Fruit fly (Drosophila melanogaster) Kc167 (cell line): ENCODE measurements around the gene kud.

Experiments
- Myc ChIP-seq: fragments of >200 bp; optimal IDR thresholded peaks from 2 replicates; lab custom pipeline; 2017; ENCODE audit warnings: missing external identifiers
- Sin3A ChIP-seq: fragments of >200 bp; optimal IDR thresholded peaks from 2 replicates; lab custom pipeline; 2018; ENCODE audit warnings: missing external identifiers
- h ChIP-seq: fragments of >200 bp; optimal IDR thresholded peaks from 3 replicates; lab custom pipeline; 2018; ENCODE audit warnings: missing external identifiers
- insv ChIP-seq: fragments of >200 bp; optimal IDR thresholded peaks from 3 replicates; lab custom pipeline; 2018; ENCODE audit warnings: missing external identifiers
- psq ChIP-seq: fragments of >200 bp; optimal IDR thresholded peaks from 2 replicates; lab custom pipeline; 2017; ENCODE audit warnings: missing external identifiers
- ttk ChIP-seq: sonication (Bioruptor generic); optimal IDR thresholded peaks from 2 replicates; lab custom pipeline; 2017; ENCODE audit warnings: missing external identifiers

Gene kud

dm6 chr3L:16805806-16806719 lies 38.7 kb downstream of the kud start:
- no peak for TF ChIP-seq Myc (lab: Kevin White, UChicago)
- no peak for TF ChIP-seq h (lab: Kevin White, UChicago)
- TF ChIP-seq Sin3A (lab: Kevin White, UChicago): no peak
- TF ChIP-seq insv (lab: Kevin White, UChicago): no peak
- TF ChIP-seq psq (lab: Kevin White, UChicago): no peak
- TF ChIP-seq ttk (lab: Kevin White, UChicago): no peak

- TF ChIP-seq Sin3A (lab: Kevin White, UChicago) (no peak), insv (lab: Kevin White, UChicago) (no peak), ttk (lab: Kevin White, UChicago) (no peak), h (lab: Kevin White, UChicago) (no peak), Myc (lab: Kevin White, UChicago) (no peak), psq (lab: Kevin White, UChicago) (no peak)
Measured at dm6 chr3L:16804627-16805026, 40.2 kb downstream of the kud start, which contains the start of gene nudC. Gene nudC, plus strand, starts transcription at chr3L:16804994.

dm6 chr3L:16803708-16804350 lies 41.0 kb downstream of the kud start:
- TF ChIP-seq Myc (lab: Kevin White, UChicago) (no peak), Sin3A (lab: Kevin White, UChicago) (no peak), insv (lab: Kevin White, UChicago) (no peak), psq (lab: Kevin White, UChicago) (no peak), ttk (lab: Kevin White, UChicago) (no peak), h (lab: Kevin White, UChicago) (no peak)

DNA sequence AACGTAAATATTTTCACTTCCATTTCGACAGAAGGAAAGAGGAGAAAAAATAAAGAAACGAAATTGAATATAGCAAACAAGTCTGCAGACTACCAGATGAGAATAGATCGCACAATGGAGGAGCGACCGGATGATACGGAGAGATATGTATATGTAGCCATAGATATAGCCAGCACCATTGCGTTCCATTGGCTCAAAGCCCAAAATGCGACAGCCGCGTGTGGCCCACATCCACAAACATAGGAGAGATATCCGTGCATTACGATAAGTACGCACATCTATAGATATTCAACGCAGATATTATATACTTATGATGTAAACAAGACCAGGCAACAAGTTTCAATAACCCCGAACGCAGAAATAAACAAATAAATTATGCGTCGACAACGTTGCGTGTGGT lies 41.5 kb downstream of the kud start:
- TF ChIP-seq ttk (lab: Kevin White, UChicago) (no peak), psq (lab: Kevin White, UChicago) (no peak), h (lab: Kevin White, UChicago) (no peak), Myc (lab: Kevin White, UChicago) (no peak), insv (lab: Kevin White, UChicago) (no peak), Sin3A (lab: Kevin White, UChicago) (no peak)

DNA sequence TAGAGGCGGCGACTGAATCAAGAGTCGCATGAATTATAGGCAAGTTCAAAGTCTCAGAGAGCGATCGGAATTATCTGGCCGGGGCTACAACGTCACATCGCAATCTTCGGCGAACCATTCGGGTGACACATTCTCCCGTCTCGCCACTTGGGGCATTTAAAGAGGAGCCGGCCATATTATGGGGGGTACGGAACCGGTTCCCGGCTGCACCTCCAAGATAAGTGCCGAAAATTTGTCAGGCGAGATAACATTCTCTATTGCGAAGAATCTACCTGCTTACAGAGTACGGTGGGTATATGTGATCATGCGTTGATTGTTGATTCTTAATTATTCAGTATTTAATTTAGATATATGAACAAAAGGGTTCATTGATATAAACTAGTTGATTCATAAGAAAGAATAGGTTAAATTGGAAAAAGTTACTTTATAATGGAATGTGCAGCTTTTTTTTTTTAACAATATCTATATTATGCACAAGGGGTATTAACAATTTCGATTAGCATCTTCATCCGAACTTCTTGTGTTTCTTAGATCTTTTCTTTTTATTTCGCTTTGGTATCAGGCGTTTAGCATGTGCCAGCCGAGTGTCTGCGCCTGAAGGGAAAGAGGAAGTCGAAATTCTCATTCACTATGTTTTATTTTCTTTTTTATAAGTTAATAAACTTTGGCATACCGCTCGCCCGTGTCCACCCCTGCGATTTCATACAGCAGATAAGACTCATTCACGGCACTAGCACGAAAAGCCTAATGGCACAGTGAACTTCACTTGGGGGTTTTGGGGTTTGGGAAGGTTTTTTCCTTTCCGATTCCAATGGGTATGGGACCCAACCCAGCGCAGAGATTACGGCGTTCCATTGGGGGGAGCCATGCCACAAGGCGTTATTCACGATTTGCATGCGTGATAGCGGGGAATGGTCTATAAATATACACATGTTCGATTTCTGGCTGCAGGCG lies 43.0 kb downstream of the kud start:
- no peak for TF ChIP-seq psq (lab: Kevin White, UChicago)
- TF ChIP-seq Myc (lab: Kevin White, UChicago): no peak
- no peak for TF ChIP-seq h (lab: Kevin White, UChicago)
- no peak for TF ChIP-seq insv (lab: Kevin White, UChicago)
- TF ChIP-seq Sin3A (lab: Kevin White, UChicago): no peak
- no peak for TF ChIP-seq ttk (lab: Kevin White, UChicago)

dm6 chr3L:16800026-16800425 lies 44.8 kb downstream of the kud start:
- TF ChIP-seq psq (lab: Kevin White, UChicago): no peak
- no peak for TF ChIP-seq Myc (lab: Kevin White, UChicago)
- no peak for TF ChIP-seq insv (lab: Kevin White, UChicago)
- TF ChIP-seq Sin3A (lab: Kevin White, UChicago): no peak
- TF ChIP-seq h (lab: Kevin White, UChicago): no peak

dm6 chr3L:16796603-16797002 lies 48.2 kb downstream of the kud start:
- no peak for TF ChIP-seq h (lab: Kevin White, UChicago)
- TF ChIP-seq ttk (lab: Kevin White, UChicago): no peak
- TF ChIP-seq Myc (lab: Kevin White, UChicago): no peak
- no peak for TF ChIP-seq insv (lab: Kevin White, UChicago)
- no peak for TF ChIP-seq psq (lab: Kevin White, UChicago)
- TF ChIP-seq Sin3A (lab: Kevin White, UChicago): no peak
